Fruit fly (Drosophila melanogaster) whole organism, embryonic: ENCODE results near the gene unc-45.

Experiments
- Aef1 ChIP-seq: fragments of 200-800 bp; sonication (Bioruptor generic); IDR thresholded peaks from 3 replicates; pipeline ENCODE4 v1.3.6; 2022; ENCODE audit warnings: missing biosample characterization, missing genetic modification characterization
- C15 ChIP-seq: fragments of 200-800 bp; sonication (Bioruptor generic); IDR thresholded peaks from 3 replicates; pipeline ENCODE4 v1.3.6; 2022; ENCODE audit warnings: missing biosample characterization, missing genetic modification characterization
- CG11093 ChIP-seq: fragments of 200-800 bp; sonication (Bioruptor generic); IDR thresholded peaks from 3 replicates; pipeline ENCODE4 v1.3.6; 2022; ENCODE audit warnings: missing biosample characterization, missing genetic modification characterization
- CG13624 ChIP-seq: fragments of 200-800 bp; sonication (Bioruptor generic); optimal IDR thresholded peaks from 2 replicates; lab custom pipeline; 2016; ENCODE audit warnings: missing biosample characterization, missing genetic modification characterization
- CG14014 ChIP-seq: fragments of 200-800 bp; sonication (Bioruptor generic); IDR thresholded peaks from 2 replicates; pipeline ENCODE4 v1.3.6; 2022; ENCODE audit warnings: missing biosample characterization, missing genetic modification characterization
- CG14050 ChIP-seq: fragments of 200-800 bp; sonication (Bioruptor generic); IDR thresholded peaks from 3 replicates; pipeline ENCODE4 v1.3.6; 2022; ENCODE audit warnings: missing biosample characterization, missing genetic modification characterization
- CG14860 ChIP-seq: fragments of 200-800 bp; sonication (Bioruptor generic); IDR thresholded peaks from 3 replicates; pipeline ENCODE4 v1.3.6; 2022; ENCODE audit warnings: missing biosample characterization, missing genetic modification characterization; ENCODE audit not compliant: partially characterized antibody
- CG17385 ChIP-seq: fragments of 200-800 bp; sonication (Bioruptor generic); optimal IDR thresholded peaks from 3 replicates; lab custom pipeline; 2018; ENCODE audit warnings: missing biosample characterization, mild to moderate bottlenecking, missing genetic modification characterization
- CG17829 ChIP-seq: fragments of 200-800 bp; optimal IDR thresholded peaks from 2 replicates; lab custom pipeline; 2019; ENCODE audit warnings: missing biosample characterization, mild to moderate bottlenecking, missing genetic modification characterization, moderate library complexity
- CG18011 ChIP-seq: fragments of 200-800 bp; sonication (Bioruptor generic); optimal IDR thresholded peaks from 2 replicates; lab custom pipeline; 2017; ENCODE audit warnings: missing biosample characterization, missing genetic modification characterization, mild to moderate bottlenecking, moderate library complexity, missing genotype
- CG42726 ChIP-seq: fragments of 200-800 bp; sonication (Bioruptor generic); IDR thresholded peaks from 2 replicates; pipeline ENCODE4 v1.3.6; 2022; ENCODE audit warnings: missing biosample characterization, missing genetic modification characterization; ENCODE audit not compliant: partially characterized antibody
- CG43689 ChIP-seq: fragments of 200-800 bp; sonication (Bioruptor generic); IDR thresholded peaks from 2 replicates; pipeline ENCODE4 v1.3.6; 2022; ENCODE audit warnings: missing biosample characterization, missing genetic modification characterization
- CG4617 ChIP-seq: fragments of 200-800 bp; sonication (Bioruptor generic); optimal IDR thresholded peaks from 3 replicates; lab custom pipeline; 2016; ENCODE audit warnings: missing biosample characterization, missing genetic modification characterization, borderline replicate concordance
- CG7839 ChIP-seq: fragments of 200-800 bp; sonication (Bioruptor generic); optimal IDR thresholded peaks from 3 replicates; lab custom pipeline; 2018; ENCODE audit warnings: missing biosample characterization, mild to moderate bottlenecking, missing genetic modification characterization, moderate library complexity
- CG9817 ChIP-seq: fragments of 200-800 bp; sonication (Bioruptor generic); optimal IDR thresholded peaks from 2 replicates; lab custom pipeline; 2018; ENCODE audit warnings: missing biosample characterization, mild to moderate bottlenecking, missing genetic modification characterization, moderate library complexity
- D ChIP-seq, 2 experiments: fragments of 200-800 bp in 1 of 2; fragments of >200 bp in 1 of 2; sonication (Bioruptor generic) in 1 of 2; optimal IDR thresholded peaks; 2 replicates in 1 of 2; 3 replicates in 1 of 2; lab custom pipeline; 2017; ENCODE audit warnings: mild to moderate bottlenecking in 1 of 2, missing biosample characterization in 1 of 2, missing genetic modification characterization in 1 of 2, missing genetic modification reagents in 1 of 2
- Doc3 ChIP-seq: fragments of 200-800 bp; sonication (Bioruptor generic); IDR thresholded peaks from 3 replicates; pipeline ENCODE4 v1.3.6; 2022; ENCODE audit warnings: missing biosample characterization, missing genetic modification characterization; ENCODE audit not compliant: partially characterized antibody
- Dp ChIP-seq: fragments of 200-800 bp; sonication (Bioruptor generic); optimal IDR thresholded peaks from 2 replicates; lab custom pipeline; 2018; ENCODE audit warnings: missing biosample characterization, mild to moderate bottlenecking, missing genetic modification characterization, moderate library complexity
- Elba2 ChIP-seq: fragments of 200-800 bp; sonication (Bioruptor generic); optimal IDR thresholded peaks from 3 replicates; lab custom pipeline; 2016; ENCODE audit warnings: missing biosample characterization, missing genetic modification characterization
- Fer3 ChIP-seq: fragments of 200-800 bp; sonication (Bioruptor generic); optimal IDR thresholded peaks from 2 replicates; lab custom pipeline; 2018; ENCODE audit warnings: missing biosample characterization, mild to moderate bottlenecking, missing genetic modification characterization, moderate library complexity
- GATAe ChIP-seq: fragments of 200-800 bp; sonication (Bioruptor generic); conservative IDR thresholded peaks from 2 replicates; pipeline ENCODE4 v1.3.6; 2022; ENCODE audit warnings: missing biosample characterization, missing genetic modification characterization
- Gsc ChIP-seq: fragments of 200-800 bp; sonication (Bioruptor generic); IDR thresholded peaks from 2 replicates; pipeline ENCODE4 v1.3.6; 2022; ENCODE audit warnings: missing biosample characterization, missing genetic modification characterization
- HLH54F ChIP-seq: fragments of 200-800 bp; sonication (Bioruptor generic); optimal IDR thresholded peaks from 3 replicates; lab custom pipeline; 2016; ENCODE audit warnings: missing biosample characterization, missing genetic modification characterization
- Hsf ChIP-seq: fragments of 200-800 bp; sonication (Bioruptor generic); optimal IDR thresholded peaks from 3 replicates; lab custom pipeline; 2016; ENCODE audit warnings: missing biosample characterization, missing genetic modification characterization
- Mrtf ChIP-seq: fragments of 200-800 bp; sonication (Bioruptor generic); IDR thresholded peaks from 3 replicates; pipeline ENCODE4 v1.3.6; 2022; ENCODE audit warnings: missing biosample characterization, missing genetic modification characterization
- Myb ChIP-seq: fragments of 200-800 bp; sonication (Bioruptor generic); optimal IDR thresholded peaks from 2 replicates; lab custom pipeline; 2016; ENCODE audit warnings: missing biosample characterization, missing genetic modification characterization
- NK7.1 ChIP-seq: fragments of 200-800 bp; sonication (Bioruptor generic); optimal IDR thresholded peaks from 3 replicates; lab custom pipeline; 2016; ENCODE audit warnings: missing biosample characterization, missing genetic modification characterization
- Neu2 ChIP-seq: fragments of 200-800 bp; sonication (Bioruptor generic); optimal IDR thresholded peaks from 3 replicates; lab custom pipeline; 2016; ENCODE audit warnings: missing biosample characterization, missing genetic modification characterization, borderline replicate concordance
- Nf-YC ChIP-seq: fragments of 200-800 bp; optimal IDR thresholded peaks from 3 replicates; lab custom pipeline; 2019; ENCODE audit warnings: missing biosample characterization, mild to moderate bottlenecking, missing genetic modification characterization, moderate library complexity
- Usf ChIP-seq: fragments of 200-800 bp; sonication (Bioruptor generic); optimal IDR thresholded peaks from 2 replicates; lab custom pipeline; 2017; ENCODE audit warnings: missing genotype, missing biosample characterization, missing genetic modification characterization
- Vsx1 ChIP-seq: fragments of 200-800 bp; sonication (Bioruptor generic); optimal IDR thresholded peaks from 2 replicates; lab custom pipeline; 2017; ENCODE audit warnings: missing biosample characterization, mild to moderate bottlenecking, missing genetic modification characterization, missing genetic modification reagents
- amos ChIP-seq: fragments of 200-800 bp; sonication (Bioruptor generic); IDR thresholded peaks from 2 replicates; pipeline ENCODE4 v1.3.6; 2022; ENCODE audit warnings: missing biosample characterization, missing genetic modification characterization; ENCODE audit not compliant: partially characterized antibody
- bbx ChIP-seq: fragments of 200-800 bp; sonication (Bioruptor generic); IDR thresholded peaks from 2 replicates; pipeline ENCODE4 v1.3.6; 2022; ENCODE audit warnings: missing biosample characterization, missing genetic modification characterization; ENCODE audit not compliant: partially characterized antibody
- bsh ChIP-seq, 2 experiments: fragments of 200-800 bp; sonication (Bioruptor generic); optimal IDR thresholded peaks; 2 replicates each; lab custom pipeline; 2017 to 2018; ENCODE audit warnings: mild to moderate bottlenecking in 2 of 2, missing biosample characterization in 2 of 2, missing genetic modification characterization in 2 of 2, moderate library complexity in 1 of 2
- cas ChIP-seq: fragments of 200-800 bp; sonication (Bioruptor generic); IDR thresholded peaks from 2 replicates; pipeline ENCODE4 v1.3.6; 2022; ENCODE audit warnings: missing biosample characterization, missing genetic modification characterization
- disco-r ChIP-seq: fragments of 200-800 bp; sonication (Bioruptor generic); optimal IDR thresholded peaks from 2 replicates; lab custom pipeline; 2016; ENCODE audit warnings: missing biosample characterization, missing genetic modification characterization
- dmrt99B ChIP-seq: fragments of 200-800 bp; sonication (Bioruptor generic); optimal IDR thresholded peaks from 2 replicates; lab custom pipeline; 2018; ENCODE audit warnings: missing biosample characterization, mild to moderate bottlenecking, missing genetic modification characterization, moderate library complexity
- dpn ChIP-seq, 2 experiments: fragments of 200-800 bp; sonication (Bioruptor generic); optimal IDR thresholded peaks; 3 replicates each; lab custom pipeline; 2016; ENCODE audit warnings: missing biosample characterization in 2 of 2, missing genetic modification characterization in 2 of 2
- gcm ChIP-seq: fragments of 200-800 bp; sonication (Bioruptor generic); optimal IDR thresholded peaks from 2 replicates; lab custom pipeline; 2019; ENCODE audit warnings: missing biosample characterization, mild to moderate bottlenecking, missing genetic modification characterization, moderate library complexity
- onecut ChIP-seq: fragments of 200-800 bp; sonication (Bioruptor generic); IDR thresholded peaks from 2 replicates; pipeline ENCODE4 v1.3.6; 2022; ENCODE audit warnings: missing biosample characterization, missing genetic modification characterization
- p53 ChIP-seq: fragments of 200-800 bp; sonication (Bioruptor generic); optimal IDR thresholded peaks from 2 replicates; lab custom pipeline; 2016; ENCODE audit warnings: missing biosample characterization, missing genetic modification characterization
- prd ChIP-seq, 3 experiments: fragments of >200 bp in 2 of 3; fragments of 200-800 bp in 1 of 3; sonication (Bioruptor generic) in 1 of 3; optimal IDR thresholded peaks in 2 of 3; IDR thresholded peaks in 1 of 3; 2 replicates in 2 of 3; 3 replicates in 1 of 3; pipeline versions ENCODE4 v1.3.6 to Lab custom; 2017 to 2022; ENCODE audit warnings: missing biosample characterization in 1 of 3, missing genetic modification characterization in 1 of 3
- rib ChIP-seq: fragments of 200-800 bp; sonication (Bioruptor generic); IDR thresholded peaks from 2 replicates; pipeline ENCODE4 v1.3.6; 2022; ENCODE audit warnings: missing biosample characterization, missing genetic modification characterization
- sd ChIP-seq: fragments of 200-800 bp; sonication (Bioruptor generic); optimal IDR thresholded peaks from 3 replicates; lab custom pipeline; 2018; ENCODE audit warnings: missing biosample characterization, mild to moderate bottlenecking, missing genetic modification characterization, moderate library complexity
- sisA ChIP-seq: fragments of 200-800 bp; sonication (Bioruptor generic); IDR thresholded peaks from 2 replicates; pipeline ENCODE4 v1.3.6; 2022; ENCODE audit warnings: missing biosample characterization, missing genetic modification characterization
- slp2 ChIP-seq: fragments of 200-800 bp; sonication (Bioruptor generic); optimal IDR thresholded peaks from 2 replicates; lab custom pipeline; 2016; ENCODE audit warnings: missing biosample characterization, missing genetic modification characterization
- stwl ChIP-seq: fragments of 200-800 bp; sonication (Bioruptor generic); optimal IDR thresholded peaks from 3 replicates; lab custom pipeline; 2018; ENCODE audit warnings: missing biosample characterization, mild to moderate bottlenecking, missing genetic modification characterization, moderate library complexity
- trh ChIP-seq: fragments of 200-800 bp; sonication (Bioruptor generic); optimal IDR thresholded peaks from 2 replicates; lab custom pipeline; 2016; ENCODE audit warnings: missing biosample characterization, missing genetic modification characterization
- twi ChIP-seq: fragments of 200-800 bp; optimal IDR thresholded peaks from 2 replicates; lab custom pipeline; 2019; ENCODE audit warnings: missing biosample characterization, mild to moderate bottlenecking, missing genetic modification characterization, moderate library complexity

The unc-45 gene

dm6 chr3R:8032923-8033478 lies at the start of gene unc-45, which contains the start of gene CG11035 (continued):
- TF ChIP-seq Gsc (no peak), CG13624 (GFP tag; lab: Kevin White, UChicago) (peak; percentile 36), GATAe (no peak), CG14860 (peak; percentile 75), onecut (no peak), disco-r (GFP tag; lab: Kevin White, UChicago) (no peak), CG17829 (tag; lab: Kevin White, UChicago) (peak; percentile 64), CG43689 (GFP tag; lab: Robert Waterston, UW) (no peak), NK7.1 (GFP tag; lab: Kevin White, UChicago) (no peak), CG9817 (tag; lab: Kevin White, UChicago) (peak; percentile 17), CG14014 (GFP tag; lab: Robert Waterston, UW) (no peak), Hsf (no peak), dpn (GFP tag; optimal IDR thresholded peaks at IDR 0.05; lab: Kevin White, UChicago) (peak; percentile 17 to 50), cas (GFP tag; lab: Robert Waterston, UW) (peak; percentile 50; the same call in 1 of the 2 replicates), Mrtf (no peak), Fer3 (tag; lab: Kevin White, UChicago) (no peak), sd (tag; lab: Kevin White, UChicago) (no peak), Aef1 (0 out of 3 replicates have a peak, but pooled peaks have one; percentile 20), stwl (tag; lab: Kevin White, UChicago) (peak; percentile 29), Elba2 (GFP tag; lab: Kevin White, UChicago) (no peak), sisA (peak; percentile 39), gcm (no peak), CG4617 (GFP tag; lab: Kevin White, UChicago) (no peak), D (optimal IDR thresholded peaks at IDR 0.05; lab: Kevin White, UChicago) (no peak), D (GFP tag; optimal IDR thresholded peaks at IDR 0.05; lab: Kevin White, UChicago) (no peak), Doc3 (GFP tag; lab: Robert Waterston, UW) (peak; percentile 68), C15 (GFP tag; lab: Robert Waterston, UW) (no peak), HLH54F (no peak), amos (GFP tag; lab: Robert Waterston, UW) (peak; percentile 77), Vsx1 (GFP tag; lab: Kevin White, UChicago) (peak; percentile 47), CG17385 (GFP tag; lab: Kevin White, UChicago) (peak; percentile 34), Myb (GFP tag; lab: Kevin White, UChicago) (no peak), p53 (GFP tag; lab: Kevin White, UChicago) (no peak), Usf (GFP tag; lab: Kevin White, UChicago) (no peak), bsh (GFP tag; optimal IDR thresholded peaks at IDR 0.05; lab: Kevin White, UChicago) (no peak), trh (GFP tag; lab: Kevin White, UChicago) (no peak), rib (GFP tag; lab: Robert Waterston, UW) (no peak), Neu2 (GFP tag; lab: Kevin White, UChicago) (no peak), Dp (GFP tag; lab: Kevin White, UChicago) (peak; percentile 27), Nf-YC (tag; lab: Kevin White, UChicago) (peak; percentile 72), twi (tag; lab: Kevin White, UChicago) (peak; percentile 39), prd (optimal IDR thresholded peaks at IDR 0.05; lab: Kevin White, UChicago) (no peak), prd (GFP tag; IDR thresholded peaks at IDR 0.05; lab: Robert Waterston, UW) (peak; percentile 64; the same call in 2 of the 3 replicates), CG14050 (GFP tag; lab: Robert Waterston, UW) (no peak), CG11093 (GFP tag; lab: Robert Waterston, UW) (no peak), CG7839 (tag; lab: Kevin White, UChicago) (peak; percentile 48), bbx (GFP tag; lab: Robert Waterston, UW) (peak; percentile 64), CG42726 (GFP tag; lab: Robert Waterston, UW) (no peak), dmrt99B (tag; lab: Kevin White, UChicago) (no peak), slp2 (GFP tag; lab: Kevin White, UChicago) (no peak), CG18011 (GFP tag; lab: Kevin White, UChicago) (no peak)
